Worm (Caenorhabditis elegans) whole organism, L1 larva: ENCODE data around the gene M116.5.
A peak's percentile ranks its signal among the peaks of the same experiment; 100 is the strongest.

Experiments used
- C16A3.4 ChIP-seq: fragments of 150-350 bp; optimal IDR thresholded peaks from 2 replicates; lab custom pipeline; 2014; ENCODE audit warnings: missing biosample characterization, missing genetic modification characterization
- C34B4.2 ChIP-seq: sonication (generic microtip); optimal IDR thresholded peaks from 2 replicates; lab custom pipeline; 2017; ENCODE audit warnings: mild to moderate bottlenecking, missing genetic modification characterization, missing compliant biosample characterization
- F16B12.6 ChIP-seq: fragments of 150-350 bp; optimal IDR thresholded peaks from 2 replicates; lab custom pipeline; 2014; ENCODE audit warnings: missing biosample characterization, missing genetic modification characterization
- Y116A8C.19 ChIP-seq: sonication (generic microtip); optimal IDR thresholded peaks from 2 replicates; lab custom pipeline; 2016; ENCODE audit warnings: missing compliant biosample characterization, missing genetic modification characterization, borderline replicate concordance
- aha-1 ChIP-seq: fragments of 150-350 bp; optimal IDR thresholded peaks from 2 replicates; lab custom pipeline; 2014; ENCODE audit warnings: missing biosample characterization, missing genetic modification characterization
- alr-1 ChIP-seq: fragments of 200-800 bp; sonication (Bioruptor generic); optimal IDR thresholded peaks from 2 replicates; lab custom pipeline; 2018; ENCODE audit warnings: borderline replicate concordance, mild to moderate bottlenecking, missing genetic modification characterization, missing compliant biosample characterization
- blmp-1 ChIP-seq: fragments of 150-350 bp; optimal IDR thresholded peaks from 2 replicates; lab custom pipeline; 2014; ENCODE audit warnings: missing biosample characterization, missing genetic modification characterization
- ceh-82 ChIP-seq, 3 experiments: fragments of 150-350 bp in 1 of 3; sonication (generic microtip) in 2 of 3; optimal IDR thresholded peaks; 2 replicates each; lab custom pipeline; 2014 to 2017; ENCODE audit warnings: missing biosample characterization in 3 of 3, missing genetic modification characterization in 3 of 3
- ceh-90 ChIP-seq: sonication (generic microtip); optimal IDR thresholded peaks from 2 replicates; lab custom pipeline; 2016; ENCODE audit warnings: missing genetic modification characterization, missing compliant biosample characterization
- ces-1 ChIP-seq: fragments of 150-350 bp; optimal IDR thresholded peaks from 2 replicates; lab custom pipeline; 2014; ENCODE audit warnings: missing biosample characterization, missing genetic modification reagents, missing genetic modification characterization
- efl-1 ChIP-seq, 4 experiments: fragments of 150-350 bp; optimal IDR thresholded peaks in 3 of 4; peaks in 1 of 4; 1 replicate in 1 of 4; 2 replicates in 3 of 4; lab custom pipeline; 2014; ENCODE audit warnings: missing biosample characterization in 2 of 4, missing genetic modification characterization in 2 of 4, missing genetic modification reagents in 2 of 4
- egl-13 ChIP-seq: sonication (generic microtip); optimal IDR thresholded peaks from 2 replicates; lab custom pipeline; 2016; ENCODE audit warnings: missing genotype, missing genetic modification reagents, missing genetic modification characterization, missing compliant biosample characterization
- egl-27 ChIP-seq, 2 experiments: fragments of 150-350 bp in 1 of 2; sonication (generic microtip); optimal IDR thresholded peaks; 3 replicates each; lab custom pipeline; 2017 to 2018; ENCODE audit warnings: missing biosample characterization in 2 of 2, missing genetic modification characterization in 2 of 2, missing genetic modification reagents in 2 of 2
- elt-2 ChIP-seq: sonication (generic microtip); optimal IDR thresholded peaks from 2 replicates; lab custom pipeline; 2016; ENCODE audit warnings: missing genetic modification characterization, mild to moderate bottlenecking, inconsistent platforms, missing compliant biosample characterization, missing genetic modification reagents
- elt-3 ChIP-seq, 6 experiments: fragments of 150-350 bp in 1 of 6; sonication (generic microtip); optimal IDR thresholded peaks; 2 replicates each; lab custom pipeline; 2017 to 2018; ENCODE audit warnings: missing biosample characterization in 6 of 6, missing genetic modification characterization in 6 of 6, inconsistent platforms in 1 of 6
- ets-5 ChIP-seq: fragments of 200-800 bp; sonication (Bioruptor generic); IDR thresholded peaks from 2 replicates; pipeline ENCODE4 v1.3.6; 2022; ENCODE audit warnings: missing genetic modification characterization, missing compliant biosample characterization
- fkh-4 ChIP-seq: sonication (generic microtip); optimal IDR thresholded peaks from 2 replicates; lab custom pipeline; 2016; ENCODE audit warnings: missing compliant biosample characterization, missing genetic modification characterization, borderline replicate concordance
- fkh-8 ChIP-seq: sonication (generic microtip); optimal IDR thresholded peaks from 2 replicates; lab custom pipeline; 2016; ENCODE audit warnings: mild to moderate bottlenecking, missing genetic modification characterization, missing compliant biosample characterization
- fos-1 ChIP-seq: fragments of 150-350 bp; optimal IDR thresholded peaks from 2 replicates; lab custom pipeline; 2014; ENCODE audit warnings: missing biosample characterization, missing genetic modification characterization
- hlh-17 ChIP-seq: fragments of 200-800 bp; sonication (Bioruptor generic); optimal IDR thresholded peaks from 2 replicates; lab custom pipeline; 2018; ENCODE audit warnings: missing genetic modification characterization, mild to moderate bottlenecking, missing compliant biosample characterization, moderate library complexity, borderline replicate concordance
- hpl-2 ChIP-seq: fragments of 150-350 bp; optimal IDR thresholded peaks from 2 replicates; lab custom pipeline; 2014; ENCODE audit warnings: missing biosample characterization, missing genetic modification reagents, missing genetic modification characterization
- irx-1 ChIP-seq: sonication (generic microtip); optimal IDR thresholded peaks from 2 replicates; lab custom pipeline; 2016; ENCODE audit warnings: missing genetic modification characterization, missing compliant biosample characterization
- isw-1 ChIP-seq: fragments of 200-800 bp; sonication (Bioruptor generic); IDR thresholded peaks from 2 replicates; pipeline ENCODE4 v1.3.6; 2022; ENCODE audit warnings: missing genetic modification characterization, missing compliant biosample characterization
- lin-13 ChIP-seq: fragments of 150-350 bp; optimal IDR thresholded peaks from 2 replicates; lab custom pipeline; 2014; ENCODE audit warnings: missing biosample characterization, missing genetic modification reagents, missing genetic modification characterization
- lin-35 ChIP-seq, 2 experiments: fragments of 150-350 bp; optimal IDR thresholded peaks; 2 replicates each; lab custom pipeline; 2014; ENCODE audit warnings: missing biosample characterization in 2 of 2, missing genetic modification characterization in 2 of 2, missing genetic modification reagents in 2 of 2
- lir-3 ChIP-seq: sonication (generic microtip); optimal IDR thresholded peaks from 2 replicates; lab custom pipeline; 2016; ENCODE audit warnings: mild to moderate bottlenecking, missing genetic modification characterization, moderate library complexity, missing compliant biosample characterization; ENCODE audit not compliant: poor library complexity
- mab-9 ChIP-seq: fragments of 200-800 bp; sonication (Bioruptor generic); IDR thresholded peaks from 2 replicates; pipeline ENCODE4 v1.3.6; 2022; ENCODE audit warnings: missing genetic modification reagents, missing genetic modification characterization, missing compliant biosample characterization
- mdl-1 ChIP-seq, 2 experiments: fragments of 150-350 bp; optimal IDR thresholded peaks; 2 replicates each; lab custom pipeline; 2014 to 2017; ENCODE audit warnings: missing biosample characterization in 2 of 2, missing genetic modification characterization in 2 of 2, inconsistent platforms in 1 of 2
- nhr-19 ChIP-seq: fragments of 200-800 bp; sonication (Bioruptor generic); conservative IDR thresholded peaks from 2 replicates; pipeline ENCODE4 v1.3.6; 2022; ENCODE audit warnings: missing genetic modification characterization, missing compliant biosample characterization
- nhr-20 ChIP-seq: sonication (generic microtip); optimal IDR thresholded peaks from 2 replicates; lab custom pipeline; 2016; ENCODE audit warnings: mild to moderate bottlenecking, missing genetic modification characterization, missing compliant biosample characterization
- nhr-47 ChIP-seq: sonication (generic microtip); optimal IDR thresholded peaks from 2 replicates; lab custom pipeline; 2016; ENCODE audit warnings: mild to moderate bottlenecking, missing genetic modification characterization, moderate library complexity, missing compliant biosample characterization
- nhr-71 ChIP-seq: sonication (generic microtip); optimal IDR thresholded peaks from 2 replicates; lab custom pipeline; 2016; ENCODE audit warnings: mild to moderate bottlenecking, missing genetic modification characterization, moderate library complexity, missing compliant biosample characterization
- nhr-76 ChIP-seq: sonication (generic microtip); optimal IDR thresholded peaks from 2 replicates; lab custom pipeline; 2017; ENCODE audit warnings: missing biosample characterization, missing genetic modification characterization
- pqm-1 ChIP-seq: sonication (generic microtip); optimal IDR thresholded peaks from 3 replicates; lab custom pipeline; 2017; ENCODE audit warnings: missing biosample characterization, missing genetic modification characterization
- rnt-1 ChIP-seq: sonication (generic microtip); optimal IDR thresholded peaks from 2 replicates; lab custom pipeline; 2016; ENCODE audit warnings: mild to moderate bottlenecking, missing genetic modification characterization, moderate library complexity, missing compliant biosample characterization
- snu-23 ChIP-seq: sonication (generic microtip); optimal IDR thresholded peaks from 2 replicates; lab custom pipeline; 2016; ENCODE audit warnings: missing genetic modification characterization, missing compliant biosample characterization
- sup-37 ChIP-seq: fragments of 200-800 bp; sonication (Bioruptor generic); optimal IDR thresholded peaks from 2 replicates; lab custom pipeline; 2018; ENCODE audit warnings: mild to moderate bottlenecking, missing genetic modification characterization, missing compliant biosample characterization
- swsn-7 ChIP-seq: sonication (generic microtip); optimal IDR thresholded peaks from 2 replicates; lab custom pipeline; 2016; ENCODE audit warnings: missing genetic modification characterization, missing compliant biosample characterization
- tlp-1 ChIP-seq: fragments of 150-350 bp; optimal IDR thresholded peaks from 2 replicates; lab custom pipeline; 2014; ENCODE audit warnings: missing biosample characterization, missing genetic modification characterization
- unc-130 ChIP-seq: fragments of 150-350 bp; optimal IDR thresholded peaks from 2 replicates; lab custom pipeline; 2017; ENCODE audit warnings: missing biosample characterization, missing genetic modification characterization, inconsistent platforms
- unc-30 ChIP-seq: sonication (generic microtip); optimal IDR thresholded peaks from 2 replicates; lab custom pipeline; 2017; ENCODE audit warnings: missing biosample characterization, missing genetic modification characterization
- unc-62 ChIP-seq: fragments of 150-350 bp; optimal IDR thresholded peaks from 2 replicates; lab custom pipeline; 2014; ENCODE audit warnings: missing biosample characterization, missing genetic modification reagents, missing genetic modification characterization
- unc-86 ChIP-seq: sonication (generic microtip); optimal IDR thresholded peaks from 2 replicates; lab custom pipeline; 2016; ENCODE audit warnings: missing genetic modification characterization, missing compliant biosample characterization
- unc-98 ChIP-seq: fragments of 200-800 bp; sonication (Bioruptor generic); IDR thresholded peaks from 2 replicates; pipeline ENCODE4 v1.3.6; 2022; ENCODE audit warnings: missing genetic modification characterization, missing compliant biosample characterization
- vab-15 ChIP-seq: sonication (generic microtip); optimal IDR thresholded peaks from 2 replicates; lab custom pipeline; 2017; ENCODE audit warnings: missing genotype, mild to moderate bottlenecking, missing genetic modification characterization, missing compliant biosample characterization
- ztf-11 ChIP-seq, 2 experiments: sonication (generic microtip); optimal IDR thresholded peaks; 2 replicates each; lab custom pipeline; 2016 to 2017; ENCODE audit warnings: missing genetic modification characterization in 2 of 2, missing biosample characterization in 1 of 2, missing compliant biosample characterization in 1 of 2
- ztf-4 ChIP-seq: fragments of 150-350 bp; optimal IDR thresholded peaks from 2 replicates; lab custom pipeline; 2014; ENCODE audit warnings: missing biosample characterization, missing genetic modification characterization

The M116.5 gene

ce11 chrIV:8454076-8454475 is 33.2 kb upstream of the M116.5 start:
- no peak for TF ChIP-seq ets-5 (GFP tag; lab: Robert Waterston, UW)
- peak; percentile 46 for TF ChIP-seq elt-2 (tag; lab: Kevin White, UChicago)
- TF ChIP-seq elt-3 (tag; optimal IDR thresholded peaks at IDR 0.05; lab: Kevin White, UChicago), result no peak
- no peak for TF ChIP-seq lin-13 (GFP tag; lab: Kevin White, UChicago)
- no peak for TF ChIP-seq Y116A8C.19 (tag; lab: Kevin White, UChicago)
- no peak for TF ChIP-seq unc-130
- TF ChIP-seq fkh-4 (tag; lab: Kevin White, UChicago), result no peak
- TF ChIP-seq tlp-1 (tag; lab: Kevin White, UChicago), result peak; percentile 28
- TF ChIP-seq C16A3.4 (tag; lab: Kevin White, UChicago), result no peak
- no peak for TF ChIP-seq fos-1

- TF ChIP-seq fos-1 (no peak), ztf-11 (tag; optimal IDR thresholded peaks at IDR 0.05; lab: Kevin White, UChicago) (no peak), hlh-17 (GFP tag; lab: Kevin White, UChicago) (no peak), elt-2 (tag; lab: Kevin White, UChicago) (peak; percentile 96), isw-1 (GFP tag; lab: Robert Waterston, UW) (no peak), irx-1 (tag; lab: Kevin White, UChicago) (no peak), unc-62 (GFP tag; lab: Kevin White, UChicago) (no peak), ces-1 (GFP tag; lab: Kevin White, UChicago) (no peak), C34B4.2 (tag; lab: Kevin White, UChicago) (no peak), unc-30 (no peak), vab-15 (tag; lab: Kevin White, UChicago) (no peak), efl-1 (optimal IDR thresholded peaks at IDR 0.05; lab: Kevin White, UChicago) (no peak), efl-1 (GFP tag; optimal IDR thresholded peaks at IDR 0.05 in 1 of 2; lab: Kevin White, UChicago) (no peak), egl-13 (no peak), ztf-4 (tag; lab: Kevin White, UChicago) (no peak), swsn-7 (tag; lab: Kevin White, UChicago) (no peak), sup-37 (no peak), nhr-71 (tag; lab: Kevin White, UChicago) (peak; percentile 6), nhr-76 (no peak), snu-23 (GFP tag; lab: Kevin White, UChicago) (no peak), lin-35 (GFP tag; optimal IDR thresholded peaks at IDR 0.05; lab: Kevin White, UChicago) (peak in 1 of 2 experiments; percentile 2), ceh-90 (tag; lab: Kevin White, UChicago) (no peak), pqm-1 (peak; percentile 52), nhr-47 (tag; lab: Kevin White, UChicago) (no peak), egl-27 (tag; optimal IDR thresholded peaks at IDR 0.05; lab: Kevin White, UChicago) (no peak)
Measured at ce11 chrIV:8453178-8453577, 32.3 kb upstream of the M116.5 start.

ce11 chrIV:8451709-8452248 is 30.9 kb upstream of the M116.5 start, which contains the start of gene eppl-1:
eppl-1 (minus strand) TSS chrIV:8451759.
- no peak for TF ChIP-seq unc-30
- TF ChIP-seq unc-86 (tag; lab: Kevin White, UChicago), result no peak
- no peak for TF ChIP-seq lir-3 (tag; lab: Kevin White, UChicago)
- TF ChIP-seq Y116A8C.19 (tag; lab: Kevin White, UChicago), result no peak
- no peak for TF ChIP-seq fkh-4 (tag; lab: Kevin White, UChicago)
- TF ChIP-seq swsn-7 (tag; lab: Kevin White, UChicago), result no peak
- no peak for TF ChIP-seq unc-98 (GFP tag; lab: Robert Waterston, UW)
- no peak for TF ChIP-seq hpl-2
- TF ChIP-seq blmp-1 (tag; lab: Kevin White, UChicago), result peak; percentile 7
- TF ChIP-seq lin-13 (GFP tag; lab: Kevin White, UChicago), result no peak
- no peak for TF ChIP-seq alr-1
- peak; percentile 92 for TF ChIP-seq elt-2 (tag; lab: Kevin White, UChicago)
- no peak for TF ChIP-seq snu-23 (GFP tag; lab: Kevin White, UChicago)
- no peak for TF ChIP-seq unc-130
- TF ChIP-seq nhr-19, result no peak
- no peak for TF ChIP-seq nhr-20
- TF ChIP-seq egl-27 (tag; optimal IDR thresholded peaks at IDR 0.05; lab: Kevin White, UChicago), result no peak
- TF ChIP-seq rnt-1 (tag; lab: Kevin White, UChicago), result no peak
- no peak for TF ChIP-seq mdl-1 (tag; optimal IDR thresholded peaks at IDR 0.05; lab: Kevin White, UChicago)
- no peak for TF ChIP-seq mab-9 (GFP tag; lab: Robert Waterston, UW)
- TF ChIP-seq F16B12.6 (tag; lab: Kevin White, UChicago), result no peak
- TF ChIP-seq fkh-8 (tag; lab: Kevin White, UChicago), result no peak
- no peak for TF ChIP-seq aha-1
- no peak for TF ChIP-seq ztf-11 (tag; optimal IDR thresholded peaks at IDR 0.05; lab: Kevin White, UChicago)
- TF ChIP-seq ceh-82 (tag; optimal IDR thresholded peaks at IDR 0.05; lab: Kevin White, UChicago), result no peak
